Fruit fly (Drosophila melanogaster): ENCODE results near the gene CG7884.

Gene CG7884

DNA sequence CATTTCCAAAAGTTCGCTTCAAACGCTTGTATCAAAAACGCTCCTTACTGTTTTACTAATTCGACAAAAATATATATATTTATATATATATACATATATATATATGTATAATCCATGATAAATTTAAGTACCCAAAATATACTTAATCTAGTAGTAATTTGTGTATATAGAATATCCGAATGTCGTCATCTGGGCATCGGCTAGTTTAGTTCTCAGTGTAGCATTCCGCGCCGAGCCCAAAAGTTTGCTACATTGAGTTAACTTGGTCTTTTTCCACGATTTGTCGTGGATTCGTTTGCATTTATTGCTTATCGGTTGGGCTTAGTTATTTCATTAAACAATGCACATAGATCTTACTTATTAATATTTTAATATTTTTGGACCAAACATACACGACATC, 60.8 kb downstream of the CG7884 start (continued):
- no peak for TF ChIP-seq hkb (optimal IDR thresholded peaks at IDR 0.05)
- 0 out of 2 replicates have a peak, but pooled peaks have one; percentile 34 for TF ChIP-seq hkb (GFP tag; IDR thresholded peaks at IDR 0.05)
- no peak for TF ChIP-seq CG9215 (GFP tag; IDR thresholded peaks at IDR 0.05)
- peak; percentile 27; the same call in 1 of the 3 replicates for TF ChIP-seq CG11695 (GFP tag; IDR thresholded peaks at IDR 0.05)
- TF ChIP-seq sd (tag; optimal IDR thresholded peaks at IDR 0.05), result peak; percentile 47
- TF ChIP-seq danr (GFP tag; IDR thresholded peaks at IDR 0.05), result no peak
- peak; percentile 16 for TF ChIP-seq CG17829 (tag; optimal IDR thresholded peaks at IDR 0.05)
- no peak for TF ChIP-seq tap (tag; optimal IDR thresholded peaks at IDR 0.05)
- 0 out of 2 replicates have a peak, but pooled peaks have one; percentile 31 for TF ChIP-seq wdn (GFP tag; IDR thresholded peaks at IDR 0.05)
- TF ChIP-seq Neu2 (GFP tag; optimal IDR thresholded peaks at IDR 0.05; ENCODE audit: borderline replicate concordance), result no peak
- TF ChIP-seq lab (GFP tag; optimal IDR thresholded peaks at IDR 0.05), result peak; percentile 37
- TF ChIP-seq CG15011 (GFP tag; optimal IDR thresholded peaks at IDR 0.05), result no peak
- peak; percentile 30 for TF ChIP-seq D19A (tag; optimal IDR thresholded peaks at IDR 0.05)
- no peak for TF ChIP-seq CG7372 (GFP tag; IDR thresholded peaks at IDR 0.05)
- peak; percentile 63; the same call in 1 of the 2 replicates for TF ChIP-seq CG32532 (GFP tag; IDR thresholded peaks at IDR 0.05)
- no peak for TF ChIP-seq Hmx (GFP tag; optimal IDR thresholded peaks at IDR 0.05)
- TF ChIP-seq emc (GFP tag; optimal IDR thresholded peaks at IDR 0.05), result no peak
- peak; percentile 46 for TF ChIP-seq ind (GFP tag; optimal IDR thresholded peaks at IDR 0.05)
- TF ChIP-seq CG10979 (tag; optimal IDR thresholded peaks at IDR 0.05), result peak; percentile 3
- TF ChIP-seq CG18476 (GFP tag; optimal IDR thresholded peaks at IDR 0.05), result no peak
- peak; percentile 37 for TF ChIP-seq CG6813 (GFP tag; optimal IDR thresholded peaks at IDR 0.05)
- TF ChIP-seq CG8388 (GFP tag; optimal IDR thresholded peaks at IDR 0.05), result peak; percentile 12
- TF ChIP-seq fd96Cb (tag; optimal IDR thresholded peaks at IDR 0.05), result peak; percentile 8
- no peak for TF ChIP-seq pan (optimal IDR thresholded peaks at IDR 0.05)
- peak in 1 of 2 experiments; percentile 45 for TF ChIP-seq pan (GFP tag; optimal IDR thresholded peaks at IDR 0.05 in 1 of 2, IDR thresholded peaks at IDR 0.05 in 1 of 2)
- no peak for TF ChIP-seq MBD-R2 (GFP tag; IDR thresholded peaks at IDR 0.05)
- no peak for TF ChIP-seq CG13287 (GFP tag; IDR thresholded peaks at IDR 0.05; ENCODE audit: partially characterized antibody)
- TF ChIP-seq CG8924 (tag; optimal IDR thresholded peaks at IDR 0.05), result peak; percentile 12
- TF ChIP-seq CG9932 (GFP tag; IDR thresholded peaks at IDR 0.05), result peak; percentile 34; the same call in 1 of the 2 replicates
- peak; percentile 4 for TF ChIP-seq Hr3 (GFP tag; optimal IDR thresholded peaks at IDR 0.05)
- TF ChIP-seq zfh1 (GFP tag; IDR thresholded peaks at IDR 0.05), result peak; percentile 50; the same call in 1 of the 3 replicates
- TF ChIP-seq CG10462 (GFP tag; optimal IDR thresholded peaks at IDR 0.05), result no peak
- peak; percentile 14 for TF ChIP-seq CoRest (tag; optimal IDR thresholded peaks at IDR 0.05)
- no peak for TF ChIP-seq CG33213 (GFP tag; optimal IDR thresholded peaks at IDR 0.05)
- 0 out of 2 replicates have a peak, but pooled peaks have one; percentile 12 for TF ChIP-seq sob (GFP tag; IDR thresholded peaks at IDR 0.05)
- TF ChIP-seq unpg (GFP tag; optimal IDR thresholded peaks at IDR 0.05), result peak; percentile 53
- TF ChIP-seq Aef1 (GFP tag; IDR thresholded peaks at IDR 0.05), result peak; percentile 17; the same call in 1 of the 3 replicates
- peak; percentile 2 for TF ChIP-seq CTCF (GFP tag; optimal IDR thresholded peaks at IDR 0.05)
- TF ChIP-seq vvl (GFP tag; IDR thresholded peaks at IDR 0.05), result peak; percentile 59
- TF ChIP-seq CG6765 (GFP tag; optimal IDR thresholded peaks at IDR 0.05), result no peak
- TF ChIP-seq Chrac-16 (GFP tag; optimal IDR thresholded peaks at IDR 0.05), result no peak
- peak in 1 of 2 experiments; percentile 28 for TF ChIP-seq dpn (GFP tag; optimal IDR thresholded peaks at IDR 0.05)
- no peak for TF ChIP-seq CG17912 (GFP tag; optimal IDR thresholded peaks at IDR 0.05)
- peak; percentile 51 for TF ChIP-seq CG17359 (tag; optimal IDR thresholded peaks at IDR 0.05)
- TF ChIP-seq CG12155 (GFP tag; optimal IDR thresholded peaks at IDR 0.05), result peak; percentile 9
- peak; percentile 5 for TF ChIP-seq CG12219 (GFP tag; optimal IDR thresholded peaks at IDR 0.05)
- peak; percentile 18 for TF ChIP-seq CG18262 (tag; optimal IDR thresholded peaks at IDR 0.05)
- TF ChIP-seq tin (GFP tag; optimal IDR thresholded peaks at IDR 0.05), result peak; percentile 3
- peak; percentile 12 for TF ChIP-seq CG12391 (tag; optimal IDR thresholded peaks at IDR 0.05)
- TF ChIP-seq exex (tag; optimal IDR thresholded peaks at IDR 0.05), result no peak
- TF ChIP-seq CG6254 (GFP tag; optimal IDR thresholded peaks at IDR 0.05), result peak; percentile 9

Data from whole organism, embryonic.